Worm (Caenorhabditis elegans) whole organism, L4/young adult: ENCODE measurements around the gene F09G2.1.

ENCODE experiments used
- W03F9.2 ChIP-seq: fragments of 150-350 bp; optimal IDR thresholded peaks from 2 replicates; lab custom pipeline; 2014; ENCODE audit warnings: missing biosample characterization, missing genetic modification characterization
- dao-5 ChIP-seq: sonication (generic microtip); optimal IDR thresholded peaks from 2 replicates; lab custom pipeline; 2016; ENCODE audit warnings: missing genotype, missing genetic modification characterization, moderate library complexity, missing compliant biosample characterization
- him-1 ChIP-seq: sonication (generic microtip); optimal IDR thresholded peaks from 2 replicates; lab custom pipeline; 2016; ENCODE audit warnings: missing genotype, missing genetic modification reagents, missing genetic modification characterization, missing compliant biosample characterization

DNA sequence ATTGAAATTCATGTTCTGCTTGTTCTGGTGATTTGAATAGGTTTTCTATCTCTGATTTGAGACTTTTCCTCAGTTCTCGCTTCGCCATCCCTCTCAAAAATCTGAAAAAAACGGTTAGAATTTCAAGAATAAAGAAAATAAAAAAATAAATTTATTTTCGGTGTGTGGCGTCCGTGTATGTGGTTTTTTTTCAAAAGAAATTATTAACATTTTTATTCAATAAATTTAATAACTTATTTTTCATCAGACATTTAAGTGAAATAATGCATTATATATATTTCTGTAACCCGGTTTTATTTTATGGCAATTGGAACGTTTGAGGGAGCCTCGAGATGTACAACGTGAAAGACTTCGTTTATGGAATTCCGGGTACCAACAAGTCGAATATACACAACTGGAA lies 34.7 kb downstream of the F09G2.1 start, which contains the start of gene C05C8.5:
- TF ChIP-seq him-1: no peak
- no peak for TF ChIP-seq W03F9.2
- TF ChIP-seq dao-5 (tag; lab: Kevin White, UChicago): no peak
